Fruit fly (Drosophila melanogaster) whole organism, prepupa: Measurements from ENCODE around the gene CG31068.
A peak's percentile ranks its signal among the peaks of the same experiment; 100 is the strongest.

ENCODE experiments used
- Blimp-1 ChIP-seq: fragments of 200-800 bp; sonication (Bioruptor generic); optimal IDR thresholded peaks from 3 replicates; lab custom pipeline; 2017; ENCODE audit warnings: missing biosample characterization, missing genetic modification characterization, mild to moderate bottlenecking, moderate library complexity, missing genetic modification reagents
- CG10631 ChIP-seq: fragments of 200-800 bp; sonication (Bioruptor generic); optimal IDR thresholded peaks from 2 replicates; lab custom pipeline; 2016; ENCODE audit warnings: missing biosample characterization, missing genetic modification characterization
- CG10669 ChIP-seq: fragments of 200-800 bp; sonication (Bioruptor generic); optimal IDR thresholded peaks from 3 replicates; lab custom pipeline; 2018; ENCODE audit warnings: missing biosample characterization, mild to moderate bottlenecking, missing genetic modification characterization, moderate library complexity
- CG1621 ChIP-seq: fragments of 200-800 bp; sonication (Bioruptor generic); optimal IDR thresholded peaks from 3 replicates; lab custom pipeline; 2018; ENCODE audit warnings: missing biosample characterization, mild to moderate bottlenecking, missing genetic modification characterization
- CG3032 ChIP-seq: fragments of 200-800 bp; optimal IDR thresholded peaks from 2 replicates; lab custom pipeline; 2019; ENCODE audit warnings: missing biosample characterization, mild to moderate bottlenecking, missing genetic modification characterization, moderate library complexity
- CG31627 ChIP-seq: fragments of 200-800 bp; sonication (Bioruptor generic); optimal IDR thresholded peaks from 3 replicates; lab custom pipeline; 2016; ENCODE audit warnings: missing biosample characterization, missing genetic modification characterization
- CG32006 ChIP-seq: fragments of 200-800 bp; sonication (Bioruptor generic); optimal IDR thresholded peaks from 3 replicates; lab custom pipeline; 2017; ENCODE audit warnings: missing biosample characterization, mild to moderate bottlenecking, missing genetic modification characterization
- CG34406 ChIP-seq: fragments of 200-800 bp; sonication (Bioruptor generic); optimal IDR thresholded peaks from 3 replicates; lab custom pipeline; 2016; ENCODE audit warnings: missing biosample characterization, missing genetic modification characterization
- CG3919 ChIP-seq: fragments of 200-800 bp; sonication (Bioruptor generic); optimal IDR thresholded peaks from 3 replicates; lab custom pipeline; 2016; ENCODE audit warnings: missing biosample characterization, missing genetic modification characterization
- CG4318 ChIP-seq: fragments of 200-800 bp; sonication (Bioruptor generic); optimal IDR thresholded peaks from 3 replicates; lab custom pipeline; 2017; ENCODE audit warnings: missing biosample characterization, mild to moderate bottlenecking, missing genetic modification characterization
- CG6792 ChIP-seq: fragments of 200-800 bp; sonication (Bioruptor generic); optimal IDR thresholded peaks from 3 replicates; lab custom pipeline; 2016; ENCODE audit warnings: missing biosample characterization, missing genetic modification characterization
- CG6808 ChIP-seq: fragments of 200-800 bp; sonication (Bioruptor generic); optimal IDR thresholded peaks from 3 replicates; lab custom pipeline; 2017; ENCODE audit warnings: missing biosample characterization, missing genetic modification characterization, mild to moderate bottlenecking, moderate library complexity, missing genetic modification reagents
- CG6854 ChIP-seq: fragments of 200-800 bp; sonication (Bioruptor generic); optimal IDR thresholded peaks from 2 replicates; lab custom pipeline; 2017; ENCODE audit warnings: missing biosample characterization, mild to moderate bottlenecking, missing genetic modification characterization
- CG8319 ChIP-seq: fragments of 200-800 bp; sonication (Bioruptor generic); optimal IDR thresholded peaks from 3 replicates; lab custom pipeline; 2016; ENCODE audit warnings: missing biosample characterization, missing genetic modification characterization
- CG8632 ChIP-seq: fragments of 200-800 bp; sonication (Bioruptor generic); optimal IDR thresholded peaks from 3 replicates; lab custom pipeline; 2016; ENCODE audit warnings: missing biosample characterization, missing genetic modification characterization
- CG9139 ChIP-seq: fragments of 200-800 bp; sonication (Bioruptor generic); optimal IDR thresholded peaks from 3 replicates; lab custom pipeline; 2017; ENCODE audit warnings: missing biosample characterization, mild to moderate bottlenecking, missing genetic modification characterization
- Eip78C ChIP-seq: fragments of 200-800 bp; sonication (Bioruptor generic); peaks from one replicate; lab custom pipeline; 2016; ENCODE audit warnings: missing biosample characterization, missing genetic modification characterization
- Eip93F ChIP-seq: fragments of 200-800 bp; sonication (Bioruptor generic); optimal IDR thresholded peaks from 2 replicates; lab custom pipeline; 2016; ENCODE audit warnings: missing biosample characterization, mild to moderate bottlenecking, missing genetic modification characterization
- Ets96B ChIP-seq: fragments of 200-800 bp; optimal IDR thresholded peaks from 2 replicates; lab custom pipeline; 2019; ENCODE audit warnings: missing biosample characterization, mild to moderate bottlenecking, missing genetic modification characterization, moderate library complexity
- Gug ChIP-seq: fragments of 200-800 bp; sonication (Bioruptor generic); IDR thresholded peaks from 2 replicates; pipeline ENCODE4 v1.3.6; 2022; ENCODE audit warnings: missing biosample characterization, missing genetic modification characterization
- Hr38 ChIP-seq: sonication (Bioruptor generic); optimal IDR thresholded peaks from 2 replicates; lab custom pipeline; 2016; ENCODE audit warnings: missing biosample characterization, missing genetic modification characterization
- Hr39 ChIP-seq: fragments of 200-800 bp; sonication (Bioruptor generic); optimal IDR thresholded peaks from 2 replicates; lab custom pipeline; 2016; ENCODE audit warnings: missing biosample characterization, missing genetic modification characterization
- Hr4 ChIP-seq: fragments of 200-800 bp; sonication (Bioruptor generic); optimal IDR thresholded peaks from 3 replicates; lab custom pipeline; 2016; ENCODE audit warnings: missing biosample characterization, missing genetic modification characterization
- Met ChIP-seq: fragments of 200-800 bp; sonication (Bioruptor generic); optimal IDR thresholded peaks from 3 replicates; lab custom pipeline; 2016; ENCODE audit warnings: missing biosample characterization, missing genetic modification characterization
- OdsH ChIP-seq: fragments of 200-800 bp; sonication (Bioruptor generic); optimal IDR thresholded peaks from 3 replicates; lab custom pipeline; 2016; ENCODE audit warnings: missing biosample characterization, missing genetic modification characterization
- Sox102F ChIP-seq: fragments of 200-800 bp; sonication (Bioruptor generic); optimal IDR thresholded peaks from 2 replicates; lab custom pipeline; 2016; ENCODE audit warnings: missing biosample characterization, mild to moderate bottlenecking, missing genetic modification characterization
- achi ChIP-seq: fragments of 200-800 bp; sonication (Bioruptor generic); optimal IDR thresholded peaks from 3 replicates; lab custom pipeline; 2016; ENCODE audit warnings: missing biosample characterization, missing genetic modification characterization
- cyc ChIP-seq: fragments of 200-800 bp; sonication (Bioruptor generic); optimal IDR thresholded peaks from 3 replicates; lab custom pipeline; 2016; ENCODE audit warnings: missing biosample characterization, missing genetic modification characterization
- dsx ChIP-seq: fragments of 200-800 bp; optimal IDR thresholded peaks from 3 replicates; lab custom pipeline; 2019; ENCODE audit warnings: missing biosample characterization, mild to moderate bottlenecking, missing genetic modification characterization, moderate library complexity; ENCODE audit not compliant: poor library complexity, severe bottlenecking
- esn ChIP-seq: fragments of 200-800 bp; sonication (Bioruptor generic); optimal IDR thresholded peaks from 2 replicates; lab custom pipeline; 2016; ENCODE audit warnings: missing biosample characterization, mild to moderate bottlenecking, missing genetic modification characterization, moderate library complexity
- fd59A ChIP-seq: fragments of 200-800 bp; sonication (Bioruptor generic); optimal IDR thresholded peaks from 2 replicates; lab custom pipeline; 2017; ENCODE audit warnings: missing biosample characterization, mild to moderate bottlenecking, missing genetic modification characterization, missing genetic modification reagents
- fd85E ChIP-seq: fragments of 200-800 bp; sonication (Bioruptor generic); optimal IDR thresholded peaks from 3 replicates; lab custom pipeline; 2016; ENCODE audit warnings: missing biosample characterization, missing genetic modification characterization
- fkh ChIP-seq: fragments of 200-800 bp; sonication (Bioruptor generic); optimal IDR thresholded peaks from 3 replicates; lab custom pipeline; 2017; ENCODE audit warnings: missing biosample characterization, mild to moderate bottlenecking, missing genetic modification characterization, moderate library complexity
- lz ChIP-seq: fragments of 200-800 bp; sonication (Bioruptor generic); optimal IDR thresholded peaks from 3 replicates; lab custom pipeline; 2016; ENCODE audit warnings: missing biosample characterization, missing genetic modification characterization
- pdm3 ChIP-seq: fragments of 200-800 bp; sonication (Bioruptor generic); optimal IDR thresholded peaks from 3 replicates; lab custom pipeline; 2016; ENCODE audit warnings: missing biosample characterization, missing genetic modification characterization
- ss ChIP-seq, 2 experiments: fragments of 200-800 bp; sonication (Bioruptor generic); optimal IDR thresholded peaks; 2 replicates in 1 of 2; 3 replicates in 1 of 2; lab custom pipeline; 2017 to 2018; ENCODE audit warnings: mild to moderate bottlenecking in 2 of 2, missing biosample characterization in 2 of 2, missing genetic modification characterization in 2 of 2, moderate library complexity in 1 of 2
- svp ChIP-seq: fragments of 200-800 bp; sonication (Bioruptor generic); peaks from one replicate; lab custom pipeline; 2016; ENCODE audit warnings: missing biosample characterization, missing genetic modification characterization
- topi ChIP-seq: fragments of 200-800 bp; sonication (Bioruptor generic); optimal IDR thresholded peaks from 3 replicates; lab custom pipeline; 2016; ENCODE audit warnings: missing biosample characterization, missing genetic modification characterization
- vri ChIP-seq: fragments of 200-800 bp; sonication (Bioruptor generic); optimal IDR thresholded peaks from 3 replicates; lab custom pipeline; 2016; ENCODE audit warnings: missing biosample characterization, mild to moderate bottlenecking, missing genetic modification characterization

The CG31068 gene

DNA sequence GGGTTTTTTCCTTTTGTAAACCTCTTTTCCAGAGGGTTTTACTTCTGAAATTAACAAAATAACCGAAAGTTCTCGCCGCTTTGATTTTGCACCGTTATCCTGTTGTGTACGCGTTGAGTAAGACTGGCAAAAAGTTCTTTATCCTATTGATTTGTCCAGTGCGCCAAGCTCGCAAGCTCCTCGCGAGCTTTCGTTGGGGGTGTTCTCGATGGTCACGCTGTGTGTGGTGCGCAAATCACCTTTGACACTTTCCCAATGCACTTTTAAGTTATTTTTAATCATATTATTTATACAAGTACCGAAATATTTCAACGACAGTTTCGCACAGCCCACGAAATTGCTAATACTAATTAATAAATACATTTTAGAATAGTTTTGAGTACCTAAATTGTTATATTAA is 4.5 kb downstream of the CG31068 start:
- TF ChIP-seq svp (GFP tag; lab: Kevin White, UChicago) (peak; percentile 73), dsx (GFP tag; lab: Kevin White, UChicago) (no peak)
- TF ChIP-seq, all 60 proteins: peak for 1

DNA sequence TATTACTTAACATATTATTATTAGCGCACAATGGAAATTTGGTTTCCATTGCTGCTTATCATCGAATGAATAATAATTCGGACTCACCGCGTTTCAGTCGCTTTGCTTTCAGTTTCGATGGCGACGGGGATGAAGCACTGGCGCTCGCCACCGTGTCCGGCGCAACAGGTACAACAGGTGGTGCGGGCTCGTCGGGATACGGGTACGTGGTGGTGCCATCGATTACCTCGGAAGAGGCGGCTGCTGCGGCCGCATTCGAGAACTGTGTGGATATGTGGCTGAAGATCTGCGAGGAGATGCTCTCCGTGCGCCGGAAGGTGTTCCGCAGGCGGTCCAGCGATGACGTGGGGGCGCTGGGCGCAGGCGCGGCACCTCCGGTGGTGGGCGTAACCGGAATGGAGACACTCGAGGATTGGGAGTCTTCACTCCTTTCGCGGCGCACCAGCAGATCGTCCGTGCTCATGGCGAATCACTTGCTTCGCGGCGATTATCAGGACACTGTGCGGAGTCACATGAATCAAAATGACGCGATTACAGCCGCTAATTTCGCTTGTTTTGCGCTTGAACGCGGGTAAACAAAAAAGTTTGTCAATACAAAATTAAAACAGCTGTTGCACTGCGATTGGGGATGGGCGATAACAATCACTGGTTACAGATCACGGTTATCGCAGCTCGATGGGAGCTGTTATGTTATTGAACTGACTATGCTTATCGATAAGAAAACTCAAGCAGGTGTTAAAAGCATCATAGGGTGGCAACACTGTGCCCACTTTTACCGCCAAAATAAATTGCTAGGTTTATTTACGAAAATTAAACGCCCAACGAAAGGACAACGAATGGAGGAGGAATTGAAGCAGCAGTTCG is 5.2 kb downstream of the CG31068 start, which contains the start of the genes CG31064 and PolA2:
Gene CG31064 (minus strand): TSS at position 648 of the 864 bp plus-strand sequence.
Gene PolA2 (plus strand): TSS at position 726 of the 864 bp plus-strand sequence.
- TF ChIP-seq Eip78C (GFP tag; lab: Kevin White, UChicago), result no peak
- TF ChIP-seq CG1621 (tag; lab: Kevin White, UChicago), result peak; percentile 37
- TF ChIP-seq esn, result peak; percentile 0
- TF ChIP-seq CG8632 (GFP tag; lab: Kevin White, UChicago), result no peak
- peak; percentile 95 for TF ChIP-seq fkh (GFP tag; lab: Kevin White, UChicago)

DNA sequence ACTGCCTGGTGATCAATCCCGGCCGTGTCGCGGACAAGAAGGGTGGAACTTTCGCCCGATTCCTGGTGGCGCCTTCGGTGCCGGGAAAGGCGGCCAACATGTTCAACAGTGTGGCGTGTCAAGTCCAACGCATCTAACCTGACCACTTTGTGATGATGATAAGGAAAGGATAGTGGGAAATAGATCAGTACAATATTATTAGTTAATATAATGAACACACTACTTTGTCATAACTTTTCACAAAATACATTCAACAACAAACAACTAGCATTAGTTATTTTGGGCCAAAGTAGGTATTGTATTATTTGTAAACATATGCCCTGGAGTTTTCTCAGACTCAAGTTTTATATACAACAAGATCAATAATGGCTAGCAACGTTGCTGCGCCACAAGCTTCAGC is 7.5 kb downstream of the CG31068 start, which contains the start of gene CG17991:
Gene CG17991 (plus strand): TSS at position 301 of the 400 bp plus-strand sequence.
- no peak for TF ChIP-seq Eip93F (GFP tag; lab: Kevin White, UChicago)
- TF ChIP-seq CG3032 (tag; lab: Kevin White, UChicago), result no peak
- no peak for TF ChIP-seq Hr39 (GFP tag; lab: Kevin White, UChicago)
- TF ChIP-seq fkh (GFP tag; lab: Kevin White, UChicago), result no peak
- TF ChIP-seq cyc (GFP tag; lab: Kevin White, UChicago), result no peak
- no peak for TF ChIP-seq pdm3 (GFP tag; lab: Kevin White, UChicago)
- no peak for TF ChIP-seq CG10669 (GFP tag; lab: Kevin White, UChicago)
- TF ChIP-seq Blimp-1, result no peak

DNA sequence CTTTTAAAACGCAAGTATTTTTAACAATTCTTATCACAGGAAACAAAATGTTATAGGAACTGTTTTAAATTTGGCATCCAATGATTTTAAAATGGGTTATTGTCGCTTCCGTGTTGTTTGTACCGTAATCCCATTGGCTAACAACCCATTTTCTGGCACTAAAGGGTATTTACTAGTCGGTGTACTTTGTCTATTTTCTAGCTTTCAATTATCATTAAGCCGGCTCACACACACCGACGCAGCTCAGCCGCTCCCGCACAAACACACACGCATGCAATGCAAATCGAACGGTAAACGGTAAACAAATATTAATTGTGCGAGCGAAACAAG is 10.9 kb downstream of the CG31068 start:
- TF ChIP-seq CG4318, result no peak
- no peak for TF ChIP-seq CG34406 (GFP tag; lab: Kevin White, UChicago)
- peak; percentile 3 for TF ChIP-seq esn
- peak; percentile 5 for TF ChIP-seq lz (GFP tag; lab: Kevin White, UChicago)
- TF ChIP-seq CG8319 (GFP tag; lab: Kevin White, UChicago), result no peak
- peak; percentile 89 for TF ChIP-seq fkh (GFP tag; lab: Kevin White, UChicago)

DNA sequence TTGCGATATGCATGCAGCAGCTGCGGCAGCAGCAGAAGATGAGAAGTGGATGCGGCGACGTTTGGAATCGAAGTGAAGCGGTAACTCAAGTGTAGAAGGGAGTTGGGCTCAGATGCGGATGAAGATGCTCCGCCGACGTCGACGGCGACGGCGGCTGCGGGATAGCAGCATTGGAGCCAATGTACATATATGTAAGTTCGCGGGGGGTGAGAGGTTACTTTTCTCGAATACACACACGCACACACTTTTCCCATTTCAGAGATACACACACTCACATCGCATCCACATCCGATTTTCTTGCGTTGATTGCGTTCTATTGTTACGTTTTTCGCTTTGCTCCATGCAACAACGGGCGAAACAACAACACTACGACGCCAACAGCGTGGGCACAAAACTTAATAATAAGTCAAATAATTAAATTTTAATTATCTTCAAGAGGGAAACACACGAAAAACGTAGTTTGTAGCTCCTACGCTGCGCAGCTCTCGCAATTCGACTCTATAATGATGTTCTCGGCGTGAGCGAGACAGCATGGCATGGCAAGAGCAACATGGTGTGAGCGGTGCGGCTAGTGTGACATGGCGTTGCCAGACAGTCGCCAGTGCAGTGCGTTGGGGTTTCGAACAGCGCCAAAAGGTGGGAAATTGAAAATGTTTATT is 11.4 kb downstream of the CG31068 start, which contains the start of gene CG18766:
Gene CG18766 (minus strand): TSS at position 508 of the 659 bp plus-strand sequence.
- TF ChIP-seq Ets96B (no peak), Eip78C (GFP tag; lab: Kevin White, UChicago) (peak; percentile 73), Hr38 (GFP tag; lab: Kevin White, UChicago) (no peak), CG6854 (GFP tag; lab: Kevin White, UChicago) (peak; percentile 58), dsx (GFP tag; lab: Kevin White, UChicago) (no peak), CG6808 (GFP tag; lab: Kevin White, UChicago) (no peak), Gug (GFP tag; lab: Robert Waterston, UW) (no peak), CG31627 (GFP tag; lab: Kevin White, UChicago) (peak; percentile 16), ss (GFP tag; optimal IDR thresholded peaks at IDR 0.05; lab: Kevin White, UChicago) (peak; percentile 67 to 76), CG1621 (tag; lab: Kevin White, UChicago) (peak; percentile 13), vri (GFP tag; lab: Kevin White, UChicago) (peak; percentile 39), fd59A (GFP tag; lab: Kevin White, UChicago) (no peak), CG6792 (GFP tag; lab: Kevin White, UChicago) (no peak), Blimp-1 (no peak), CG3919 (GFP tag; lab: Kevin White, UChicago) (peak; percentile 27), OdsH (GFP tag; lab: Kevin White, UChicago) (no peak), fd85E (GFP tag; lab: Kevin White, UChicago) (no peak), topi (GFP tag; lab: Kevin White, UChicago) (peak; percentile 27), svp (GFP tag; lab: Kevin White, UChicago) (peak; percentile 95), Sox102F (GFP tag; lab: Kevin White, UChicago) (no peak), Eip93F (GFP tag; lab: Kevin White, UChicago) (peak; percentile 66), achi (GFP tag; lab: Kevin White, UChicago) (no peak), esn (peak; percentile 18), CG9139 (GFP tag; lab: Kevin White, UChicago) (peak; percentile 61), CG10631 (GFP tag; lab: Kevin White, UChicago) (no peak), Met (no peak), Hr4 (GFP tag; lab: Kevin White, UChicago) (no peak), fkh (GFP tag; lab: Kevin White, UChicago) (peak; percentile 77), cyc (GFP tag; lab: Kevin White, UChicago) (no peak), CG32006 (GFP tag; lab: Kevin White, UChicago) (peak; percentile 28)
